Fruit fly (Drosophila melanogaster): ENCODE measurements around the gene CG32199.

CG32199 gene

dm6 chr3L:18653737-18654136 lies 42.0 kb downstream of the CG32199 start (continued):
- TF ChIP-seq Ada2b (GFP tag; IDR thresholded peaks at IDR 0.05), result 0 out of 2 replicates have a peak, but pooled peaks have one; percentile 16

Measured in whole organism, embryonic.